Worm (Caenorhabditis elegans): ENCODE data around the gene gadr-2.

- TF ChIP-seq him-1 (tag; optimal IDR thresholded peaks at IDR 0.05) (no peak), snpc-4 (GFP tag; optimal IDR thresholded peaks at IDR 0.05) (no peak), snpc-4 (tag; optimal IDR thresholded peaks at IDR 0.05) (no peak), nhr-90 (tag; optimal IDR thresholded peaks at IDR 0.05) (no peak), attf-5 (GFP tag; optimal IDR thresholded peaks at IDR 0.05) (no peak), hmg-20 (GFP tag; IDR thresholded peaks at IDR 0.05) (no peak), F22D6.2 (tag; optimal IDR thresholded peaks at IDR 0.05) (no peak), unc-62 (GFP tag; optimal IDR thresholded peaks at IDR 0.05) (no peak), pha-4 (tag; optimal IDR thresholded peaks at IDR 0.05) (no peak)
These were observed 38.2 kb upstream of the gadr-2 start for ce11 chrIV:9523139-9523538.

All from whole organism, young adult.